Worm (Caenorhabditis elegans) whole organism, L4/young adult: ENCODE measurements around the gene mrp-3.

ENCODE experiments used
- W03F9.2 ChIP-seq: fragments of 150-350 bp; optimal IDR thresholded peaks from 2 replicates; lab custom pipeline; 2014; ENCODE audit warnings: missing biosample characterization, missing genetic modification characterization
- him-1 ChIP-seq: sonication (generic microtip); optimal IDR thresholded peaks from 2 replicates; lab custom pipeline; 2016; ENCODE audit warnings: missing genotype, missing genetic modification reagents, missing genetic modification characterization, missing compliant biosample characterization

- TF ChIP-seq him-1 (tag; lab: Kevin White, UChicago) (no peak), W03F9.2 (tag; lab: Kevin White, UChicago) (no peak)
These were observed 5.1 kb upstream of the mrp-3 start for ce11 chrX:15944198-15944597.
